Worm (Caenorhabditis elegans): ENCODE results near the gene ash-2.

ce11 chrII:11974048-11974995, 5.3 kb upstream of the ash-2 start:
- TF ChIP-seq nhr-12 (tag; optimal IDR thresholded peaks at IDR 0.05) (no peak), daf-12 (tag; optimal IDR thresholded peaks at IDR 0.05) (no peak), mdl-1 (tag; optimal IDR thresholded peaks at IDR 0.05) (no peak), ama-1 (optimal IDR thresholded peaks at IDR 0.05) (peak; percentile 77), tbx-2 (tag; optimal IDR thresholded peaks at IDR 0.05) (no peak), elt-3 (tag; optimal IDR thresholded peaks at IDR 0.05) (no peak), ceh-28 (tag; optimal IDR thresholded peaks at IDR 0.05) (no peak), unc-39 (tag; optimal IDR thresholded peaks at IDR 0.05) (no peak), hmg-11 (tag; optimal IDR thresholded peaks at IDR 0.05) (peak; percentile 13), ZK546.5 (tag; optimal IDR thresholded peaks at IDR 0.05) (peak; percentile 53), ztf-4 (tag; optimal IDR thresholded peaks at IDR 0.05) (no peak), R02D3.7 (tag; optimal IDR thresholded peaks at IDR 0.05) (no peak), nhr-237 (tag; optimal IDR thresholded peaks at IDR 0.05) (no peak), nhr-11 (tag; optimal IDR thresholded peaks at IDR 0.05) (no peak)
